Worm (Caenorhabditis elegans): ENCODE data around the gene D2045.9.

D2045.9 gene

DNA sequence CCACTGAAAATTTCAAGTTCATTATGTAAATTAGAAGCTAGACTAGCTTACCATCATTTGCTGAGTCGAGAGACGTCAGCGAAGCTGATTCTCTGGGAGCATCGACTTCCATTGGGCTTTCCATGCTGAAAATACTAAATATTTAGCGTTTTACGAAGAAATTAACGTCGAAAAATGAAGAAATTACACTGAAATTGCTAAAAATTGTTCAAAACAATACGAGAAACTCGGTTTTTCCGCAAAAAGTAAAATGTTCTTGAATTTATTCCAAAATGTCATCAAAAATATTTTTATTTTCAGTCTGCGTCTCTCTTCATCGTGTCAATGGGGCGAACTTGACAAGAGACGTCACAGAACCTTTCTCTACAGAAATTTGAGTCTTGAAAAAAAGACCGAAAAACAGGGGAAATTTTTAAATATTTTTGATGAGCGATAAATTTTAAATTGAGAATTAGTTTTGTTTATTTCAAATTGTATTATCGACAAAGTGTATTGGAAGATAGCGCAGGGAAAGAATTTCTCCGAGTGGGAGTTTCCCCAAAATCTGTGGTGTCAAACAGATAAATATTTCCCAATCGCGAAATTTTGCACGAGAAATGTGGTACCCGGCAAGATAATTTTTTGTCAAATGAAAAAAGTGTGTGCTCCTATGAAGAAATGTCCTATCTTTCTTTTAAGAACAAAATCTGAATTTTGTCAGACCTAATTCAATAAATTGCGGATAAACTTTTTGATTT is 14.4 kb upstream of the D2045.9 start, which contains the start of gene ecps-1:
ecps-1 (minus strand) TSS at position 125 of the 737 bp plus-strand sequence.
- no peak for TF ChIP-seq tab-1 (GFP tag; IDR thresholded peaks at IDR 0.05)
- 0 out of 2 replicates have a peak, but pooled peaks have one; percentile 39 for TF ChIP-seq ztf-29 (GFP tag; IDR thresholded peaks at IDR 0.05)
- TF ChIP-seq ztf-23 (GFP tag; IDR thresholded peaks at IDR 0.05) = peak; percentile 90
- TF ChIP-seq med-1 (GFP tag; optimal IDR thresholded peaks at IDR 0.05; ENCODE audit: insufficient read depth) = no peak
- 0 out of 2 replicates have a peak, but pooled peaks have one; percentile 6 for TF ChIP-seq T22C8.4 (GFP tag; IDR thresholded peaks at IDR 0.05)
- peak; percentile 59 for TF ChIP-seq cog-1 (tag; optimal IDR thresholded peaks at IDR 0.05)
- peak; percentile 79 for TF ChIP-seq klf-2 (GFP tag; conservative IDR thresholded peaks at IDR 0.05)
- peak; percentile 77 for TF ChIP-seq flt-1 (GFP tag; IDR thresholded peaks at IDR 0.05)

DNA sequence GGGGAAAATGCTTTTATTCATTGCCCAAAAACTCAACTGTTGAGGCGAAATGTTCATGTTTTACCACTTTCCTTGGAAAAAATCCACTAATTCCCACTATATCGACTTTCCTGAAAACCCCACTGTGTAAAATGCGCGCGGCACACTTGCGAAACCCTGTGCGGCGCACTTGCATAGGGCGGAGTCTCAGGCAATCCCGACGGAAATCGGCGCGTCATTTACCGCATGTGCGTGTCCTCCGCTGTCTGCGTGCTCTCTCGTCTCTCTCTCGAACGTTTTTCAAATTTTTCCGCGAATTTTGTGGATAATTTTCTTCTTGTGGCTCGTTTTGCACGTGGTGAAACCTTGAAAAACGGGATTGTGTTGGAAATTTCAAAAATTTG is 13.9 kb upstream of the D2045.9 start, which contains the start of gene atx-2:
atx-2 (plus strand) TSS at position 226 of the 383 bp plus-strand sequence.
- TF ChIP-seq med-1 (GFP tag; optimal IDR thresholded peaks at IDR 0.05; ENCODE audit: insufficient read depth) (peak; percentile 99), klf-2 (GFP tag; conservative IDR thresholded peaks at IDR 0.05) (peak; percentile 99), T22C8.4 (GFP tag; IDR thresholded peaks at IDR 0.05) (peak; percentile 98), ztf-29 (GFP tag; IDR thresholded peaks at IDR 0.05) (peak; percentile 98), ztf-23 (GFP tag; IDR thresholded peaks at IDR 0.05) (peak; percentile 98), cog-1 (tag; optimal IDR thresholded peaks at IDR 0.05) (peak; percentile 95), flt-1 (GFP tag; IDR thresholded peaks at IDR 0.05) (peak; percentile 99), tab-1 (GFP tag; IDR thresholded peaks at IDR 0.05) (peak; percentile 98), ref-1 (GFP tag; conservative IDR thresholded peaks at IDR 0.05) (peak; percentile 91)

DNA sequence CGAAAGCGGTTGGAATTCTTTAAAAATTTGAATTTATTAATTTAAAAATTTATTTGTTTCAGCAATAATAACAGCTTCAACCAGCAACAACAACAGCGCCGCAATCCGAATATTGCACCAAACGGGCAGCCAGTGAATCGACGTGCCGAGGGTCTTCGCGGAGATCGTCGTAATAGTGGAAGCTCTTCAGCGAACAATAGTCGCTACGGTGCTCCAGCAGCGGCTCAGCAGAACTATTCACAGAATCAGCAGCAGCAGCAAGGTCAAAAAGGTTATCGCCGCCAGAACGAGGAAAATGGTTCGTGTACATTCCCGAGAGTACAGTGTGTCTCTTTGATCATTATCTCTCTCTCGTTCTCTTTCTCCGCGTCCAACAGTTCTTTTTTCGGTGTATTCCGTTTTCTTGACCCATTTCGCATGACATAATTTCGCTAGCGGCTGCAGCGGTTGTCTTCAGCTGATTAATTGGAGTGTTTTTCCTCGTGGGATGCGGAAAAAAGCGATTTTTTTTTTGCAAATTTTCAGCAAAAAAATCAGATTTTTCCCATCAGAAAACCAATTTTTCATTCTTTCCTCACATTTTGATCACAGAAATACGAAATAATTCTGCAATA is 12.0 kb upstream of the D2045.9 start:
- no peak for TF ChIP-seq ref-1 (GFP tag; conservative IDR thresholded peaks at IDR 0.05)
- no peak for TF ChIP-seq ztf-29 (GFP tag; IDR thresholded peaks at IDR 0.05)
- no peak for TF ChIP-seq klf-2 (GFP tag; conservative IDR thresholded peaks at IDR 0.05)
- no peak for TF ChIP-seq tab-1 (GFP tag; IDR thresholded peaks at IDR 0.05)
- no peak for TF ChIP-seq ztf-23 (GFP tag; IDR thresholded peaks at IDR 0.05)
- no peak for TF ChIP-seq T22C8.4 (GFP tag; IDR thresholded peaks at IDR 0.05)
- TF ChIP-seq med-1 (GFP tag; optimal IDR thresholded peaks at IDR 0.05; ENCODE audit: insufficient read depth) = no peak
- TF ChIP-seq flt-1 (GFP tag; IDR thresholded peaks at IDR 0.05) = no peak
- TF ChIP-seq cog-1 (tag; optimal IDR thresholded peaks at IDR 0.05) = no peak

ce11 chrIII:10463653-10464052 is 11.4 kb upstream of the D2045.9 start:
- no peak for TF ChIP-seq tab-1 (GFP tag; IDR thresholded peaks at IDR 0.05)
- no peak for TF ChIP-seq ref-1 (GFP tag; conservative IDR thresholded peaks at IDR 0.05)
- no peak for TF ChIP-seq med-1 (GFP tag; optimal IDR thresholded peaks at IDR 0.05; ENCODE audit: insufficient read depth)
- no peak for TF ChIP-seq cog-1 (tag; optimal IDR thresholded peaks at IDR 0.05)
- no peak for TF ChIP-seq T22C8.4 (GFP tag; IDR thresholded peaks at IDR 0.05)
- no peak for TF ChIP-seq ztf-23 (GFP tag; IDR thresholded peaks at IDR 0.05)
- TF ChIP-seq flt-1 (GFP tag; IDR thresholded peaks at IDR 0.05) = no peak
- TF ChIP-seq klf-2 (GFP tag; conservative IDR thresholded peaks at IDR 0.05) = no peak
- no peak for TF ChIP-seq ztf-29 (GFP tag; IDR thresholded peaks at IDR 0.05)

ce11 chrIII:10464455-10464854 is 10.6 kb upstream of the D2045.9 start:
- TF ChIP-seq cog-1 (tag; optimal IDR thresholded peaks at IDR 0.05) (no peak), T22C8.4 (GFP tag; IDR thresholded peaks at IDR 0.05) (no peak), ztf-29 (GFP tag; IDR thresholded peaks at IDR 0.05) (no peak), flt-1 (GFP tag; IDR thresholded peaks at IDR 0.05) (no peak), med-1 (GFP tag; optimal IDR thresholded peaks at IDR 0.05; ENCODE audit: insufficient read depth) (no peak), ztf-23 (GFP tag; IDR thresholded peaks at IDR 0.05) (no peak), tab-1 (GFP tag; IDR thresholded peaks at IDR 0.05) (no peak), ref-1 (GFP tag; conservative IDR thresholded peaks at IDR 0.05) (no peak), klf-2 (GFP tag; conservative IDR thresholded peaks at IDR 0.05) (no peak)

ce11 chrIII:10469574-10470055 is 5.4 kb upstream of the D2045.9 start, which contains the start of gene D2045.5:
TSS of gene D2045.5 (minus strand) at chrIII:10469624.
- TF ChIP-seq med-1 (GFP tag; optimal IDR thresholded peaks at IDR 0.05; ENCODE audit: insufficient read depth) (no peak), T22C8.4 (GFP tag; IDR thresholded peaks at IDR 0.05) (no peak), ztf-23 (GFP tag; IDR thresholded peaks at IDR 0.05) (no peak), ref-1 (GFP tag; conservative IDR thresholded peaks at IDR 0.05) (no peak), cog-1 (tag; optimal IDR thresholded peaks at IDR 0.05) (no peak), klf-2 (GFP tag; conservative IDR thresholded peaks at IDR 0.05) (no peak), flt-1 (GFP tag; IDR thresholded peaks at IDR 0.05) (no peak)

DNA sequence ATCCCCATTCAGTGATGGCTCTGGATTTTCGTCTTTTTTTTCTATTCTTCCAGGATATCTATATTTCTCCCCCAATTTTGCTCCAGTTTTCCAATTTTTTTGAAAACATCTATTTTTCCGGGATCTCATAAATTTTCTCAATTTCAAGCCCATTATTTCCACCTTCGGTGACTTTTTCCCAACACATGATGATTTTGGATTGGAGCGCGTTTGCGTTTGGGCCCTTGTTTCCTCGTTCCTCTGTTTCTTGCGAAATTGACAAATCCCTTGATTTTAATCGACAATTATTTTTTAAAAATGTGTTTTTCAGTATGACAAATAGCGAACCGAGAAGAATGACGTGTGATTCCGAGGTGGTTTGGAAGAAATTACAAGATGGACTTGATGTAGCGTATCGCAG is 4.1 kb upstream of the D2045.9 start, which contains the start of gene cul-1:
cul-1 (plus strand) TSS at position 311 of the 400 bp plus-strand sequence.
- TF ChIP-seq T22C8.4 (GFP tag; IDR thresholded peaks at IDR 0.05) (no peak), ztf-29 (GFP tag; IDR thresholded peaks at IDR 0.05) (no peak), ztf-23 (GFP tag; IDR thresholded peaks at IDR 0.05) (no peak)

- TF ChIP-seq T22C8.4 (GFP tag; IDR thresholded peaks at IDR 0.05) (no peak), ztf-29 (GFP tag; IDR thresholded peaks at IDR 0.05) (no peak), cog-1 (tag; optimal IDR thresholded peaks at IDR 0.05) (no peak), tab-1 (GFP tag; IDR thresholded peaks at IDR 0.05) (no peak)
These were observed 4.1 kb downstream of the D2045.9 start, which contains the start of gene D2045.7 for ce11 chrIII:10479180-10479579. TSS of gene D2045.7 (plus strand) at chrIII:10479480.

ce11 chrIII:10481497-10481896 is 6.5 kb downstream of the D2045.9 start:
- TF ChIP-seq ztf-23 (GFP tag; IDR thresholded peaks at IDR 0.05) (no peak), klf-2 (GFP tag; conservative IDR thresholded peaks at IDR 0.05) (no peak), flt-1 (GFP tag; IDR thresholded peaks at IDR 0.05) (no peak), med-1 (GFP tag; optimal IDR thresholded peaks at IDR 0.05; ENCODE audit: insufficient read depth) (no peak), tab-1 (GFP tag; IDR thresholded peaks at IDR 0.05) (no peak), ref-1 (GFP tag; conservative IDR thresholded peaks at IDR 0.05) (no peak), ztf-29 (GFP tag; IDR thresholded peaks at IDR 0.05) (no peak), T22C8.4 (GFP tag; IDR thresholded peaks at IDR 0.05) (no peak), cog-1 (tag; optimal IDR thresholded peaks at IDR 0.05) (no peak)

Data from whole organism, midembryonic.